Worm (Caenorhabditis elegans): ENCODE data around the gene srh-119.
"Not testable (repeated sequence)": the region's sequence is repeated elsewhere in the genome, so short reads cannot be mapped to it uniquely, and the experiment has no call there.

srh-119 gene

DNA sequence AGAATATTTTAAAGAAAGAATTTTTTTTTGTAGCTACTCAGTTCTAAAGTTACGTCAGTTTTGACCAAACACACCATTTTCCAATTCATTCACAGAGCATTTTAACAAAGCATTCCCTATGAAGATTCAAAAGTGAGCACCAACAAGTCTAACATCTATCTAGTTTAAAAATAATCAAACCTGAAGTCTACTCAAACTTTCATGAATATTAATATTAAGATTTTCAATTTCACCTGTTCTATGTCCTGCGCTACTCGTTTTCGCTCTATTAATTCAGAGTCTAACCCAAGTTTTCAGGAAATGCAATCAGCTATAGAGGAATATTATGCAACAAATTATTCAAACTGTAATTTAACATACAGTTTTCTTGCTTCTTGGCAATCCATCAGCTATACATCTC lies at the start of gene srh-119:
Gene srh-119, plus strand, starts transcription at position 301 of the 400 bp plus-strand sequence.
- TF ChIP-seq ztf-6 (GFP tag; IDR thresholded peaks at IDR 0.05): no peak
- no peak for TF ChIP-seq F57C9.4 (tag; optimal IDR thresholded peaks at IDR 0.05)
- no peak for TF ChIP-seq egl-44 (GFP tag; IDR thresholded peaks at IDR 0.05)
- no peak for TF ChIP-seq F39B2.1 (GFP tag; IDR thresholded peaks at IDR 0.05)
- TF ChIP-seq cebp-1 (GFP tag; IDR thresholded peaks at IDR 0.05): no peak
- no peak for TF ChIP-seq cebp-1 (tag; optimal IDR thresholded peaks at IDR 0.05)

DNA sequence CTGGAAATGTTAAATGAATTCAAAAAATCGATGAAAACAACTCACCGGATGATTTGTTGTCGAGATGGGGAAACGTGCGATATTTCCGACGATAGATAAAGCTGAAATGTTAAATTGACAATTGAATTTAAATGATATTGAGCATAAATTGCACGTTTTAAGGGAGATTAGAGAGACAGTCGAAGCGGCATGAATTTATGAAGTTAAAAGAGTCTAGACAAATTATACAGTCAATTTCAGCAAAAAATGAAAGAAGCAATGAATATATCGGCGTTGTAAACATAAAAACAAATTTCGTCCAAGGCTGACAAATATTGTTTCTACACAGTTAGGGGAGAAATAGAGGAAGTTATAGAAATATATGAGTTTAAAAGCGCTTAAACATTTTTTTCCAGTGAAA lies 44.9 kb upstream of the srh-119 start, which contains the start of gene Y102A5C.36:
Gene Y102A5C.36, minus strand, starts transcription at position 101 of the 400 bp plus-strand sequence.
- TF ChIP-seq hmg-20 (GFP tag; IDR thresholded peaks at IDR 0.05) (no peak), Y53G8AR.9 (GFP tag; conservative IDR thresholded peaks at IDR 0.05) (no peak), gei-17 (GFP tag; optimal IDR thresholded peaks at IDR 0.05) (no peak), zim-3 (tag; optimal IDR thresholded peaks at IDR 0.05) (no peak), ceh-40 (GFP tag; IDR thresholded peaks at IDR 0.05) (no peak), ceh-58 (GFP tag; IDR thresholded peaks at IDR 0.05) (no peak), ekl-4 (GFP tag; IDR thresholded peaks at IDR 0.05) (no peak)

DNA sequence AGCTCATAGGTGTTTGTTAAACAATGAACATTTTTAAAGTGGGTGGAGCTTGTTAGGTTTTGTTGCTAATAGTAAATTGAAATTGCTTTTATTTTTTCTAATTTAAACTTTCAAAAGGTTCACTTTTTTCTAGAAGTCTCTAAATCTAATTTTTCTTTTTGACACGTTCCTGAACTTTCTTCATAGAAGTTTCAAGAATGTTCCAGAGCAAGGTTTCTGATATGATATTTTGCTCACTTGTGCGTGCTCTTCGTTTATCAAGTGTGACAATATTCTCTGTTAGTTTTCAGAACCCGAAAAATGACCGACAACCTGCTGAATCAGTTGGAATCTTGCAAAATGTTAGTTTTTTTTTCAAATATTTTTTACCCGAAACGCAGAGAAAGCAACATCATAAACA lies 33.5 kb upstream of the srh-119 start, which contains the start of gene fbxa-148:
Gene fbxa-148, plus strand, starts transcription at position 301 of the 400 bp plus-strand sequence.
- TF ChIP-seq snpc-4 (GFP tag; optimal IDR thresholded peaks at IDR 0.05); snpc-4 (tag; optimal IDR thresholded peaks at IDR 0.05); lir-1 (GFP tag; conservative IDR thresholded peaks at IDR 0.05); lin-26 (GFP tag; IDR thresholded peaks at IDR 0.05): not testable (repeated sequence)

DNA sequence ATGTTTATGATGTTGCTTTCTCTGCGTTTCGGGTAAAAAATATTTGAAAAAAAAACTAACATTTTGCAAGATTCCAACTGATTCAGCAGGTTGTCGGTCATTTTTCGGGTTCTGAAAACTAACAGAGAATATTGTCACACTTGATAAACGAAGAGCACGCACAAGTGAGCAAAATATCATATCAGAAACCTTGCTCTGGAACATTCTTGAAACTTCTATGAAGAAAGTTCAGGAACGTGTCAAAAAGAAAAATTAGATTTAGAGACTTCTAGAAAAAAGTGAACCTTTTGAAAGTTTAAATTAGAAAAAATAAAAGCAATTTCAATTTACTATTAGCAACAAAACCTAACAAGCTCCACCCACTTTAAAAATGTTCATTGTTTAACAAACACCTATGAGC lies 24.2 kb upstream of the srh-119 start, which contains the start of gene fbxa-112:
Gene fbxa-112, minus strand, starts transcription at position 101 of the 400 bp plus-strand sequence.
- not testable (repeated sequence) for TF ChIP-seq hsf-1 (GFP tag; IDR thresholded peaks at IDR 0.05); C06A6.2 (GFP tag; conservative IDR thresholded peaks at IDR 0.05); lir-1 (GFP tag; conservative IDR thresholded peaks at IDR 0.05)

DNA sequence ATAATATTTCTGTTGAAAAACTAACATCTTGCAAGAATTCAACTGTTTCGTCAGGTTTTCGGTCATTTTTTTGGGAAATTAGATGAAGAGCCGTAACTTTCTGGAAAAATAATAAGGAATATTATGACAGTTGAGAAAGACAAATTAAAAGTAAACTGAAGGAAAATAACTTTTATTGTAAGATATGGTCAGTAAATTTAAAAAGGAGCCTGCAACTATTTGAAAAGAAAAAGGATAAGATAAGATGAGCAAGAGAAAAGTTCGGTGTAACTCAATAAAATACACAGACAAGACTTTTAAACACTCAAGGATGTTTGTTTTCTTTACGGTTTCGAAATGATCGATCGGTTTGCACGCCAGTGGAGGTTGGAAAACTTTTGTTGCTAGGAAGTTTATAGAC lies 22.6 kb upstream of the srh-119 start, which contains the start of gene fbxa-111:
Gene fbxa-111, minus strand, starts transcription at position 101 of the 400 bp plus-strand sequence.
- not testable (repeated sequence) for TF ChIP-seq chd-7 (tag; optimal IDR thresholded peaks at IDR 0.05); cebp-1 (GFP tag; IDR thresholded peaks at IDR 0.05); cebp-1 (tag; optimal IDR thresholded peaks at IDR 0.05); nfya-1 (tag; optimal IDR thresholded peaks at IDR 0.05; ENCODE audit: borderline replicate concordance, insufficient read depth)

DNA sequence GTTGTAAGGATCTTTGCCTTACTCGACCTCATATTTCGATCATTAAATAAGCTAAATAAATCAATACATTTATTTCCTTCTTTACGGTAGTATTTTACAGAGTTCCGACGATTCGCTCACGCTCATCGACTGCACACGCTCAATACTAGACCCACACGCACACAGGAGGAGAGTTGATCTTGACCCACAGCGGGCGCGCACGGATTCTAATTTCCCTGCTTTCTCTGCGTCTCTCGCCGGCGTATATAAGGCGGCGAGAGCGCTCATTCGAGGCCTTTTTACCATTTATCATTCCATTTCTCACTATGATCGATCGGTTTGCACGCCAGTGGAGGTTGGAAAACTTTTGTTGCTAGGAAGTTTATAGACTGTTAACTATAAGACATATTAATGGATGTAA lies 22.2 kb upstream of the srh-119 start:
- TF ChIP-seq madf-3 (GFP tag; IDR thresholded peaks at IDR 0.05): 0 out of 2 replicates have a peak, but pooled peaks have one; percentile 42
- peak; percentile 79 for TF ChIP-seq efl-1 (GFP tag; optimal IDR thresholded peaks at IDR 0.05)
- no peak for TF ChIP-seq madf-10 (tag; optimal IDR thresholded peaks at IDR 0.05)
- peak; percentile 78 for TF ChIP-seq madf-8 (GFP tag; conservative IDR thresholded peaks at IDR 0.05)
- peak; percentile 38 for TF ChIP-seq dpl-1 (GFP tag; optimal IDR thresholded peaks at IDR 0.05)
- peak; percentile 78 for TF ChIP-seq attf-6 (GFP tag; IDR thresholded peaks at IDR 0.05)
- no peak for TF ChIP-seq snpc-4 (GFP tag; optimal IDR thresholded peaks at IDR 0.05)
- TF ChIP-seq snpc-4 (tag; optimal IDR thresholded peaks at IDR 0.05): peak in 1 of 4 experiments; percentile 40
- peak; percentile 84 for TF ChIP-seq xnd-1 (tag; optimal IDR thresholded peaks at IDR 0.05)
- TF ChIP-seq C06A6.2 (GFP tag; conservative IDR thresholded peaks at IDR 0.05): no peak
- TF ChIP-seq F55B11.4 (tag; optimal IDR thresholded peaks at IDR 0.05; ENCODE audit: borderline replicate concordance, insufficient read depth): no peak
- TF ChIP-seq madf-6 (GFP tag; IDR thresholded peaks at IDR 0.05): peak; percentile 90
